Worm (Caenorhabditis elegans) whole organism, L3 larva: Measurements from ENCODE around the gene F12F6.7.

Experiments used
- R02D3.7 ChIP-seq: fragments of 150-350 bp; optimal IDR thresholded peaks from 2 replicates; lab custom pipeline; 2014; ENCODE audit warnings: missing biosample characterization, missing genetic modification characterization
- ZK546.5 ChIP-seq: sonication (generic microtip); optimal IDR thresholded peaks from 2 replicates; lab custom pipeline; 2017; ENCODE audit warnings: missing biosample characterization, missing genetic modification characterization
- egl-27 ChIP-seq: sonication (generic microtip); optimal IDR thresholded peaks from 4 replicates; lab custom pipeline; 2017; ENCODE audit warnings: missing biosample characterization, missing genetic modification reagents, missing genetic modification characterization
- jun-1 ChIP-seq: fragments of 150-350 bp; optimal IDR thresholded peaks from 2 replicates; lab custom pipeline; 2014; ENCODE audit warnings: missing biosample characterization, missing genetic modification reagents, missing genetic modification characterization
- nhr-23 ChIP-seq: fragments of 150-350 bp; optimal IDR thresholded peaks from 2 replicates; lab custom pipeline; 2014; ENCODE audit warnings: missing biosample characterization, missing genetic modification reagents, missing genetic modification characterization
- nhr-76 ChIP-seq: fragments of 150-350 bp; sonication (generic microtip); optimal IDR thresholded peaks from 5 replicates; lab custom pipeline; 2014; ENCODE audit warnings: missing biosample characterization, missing genetic modification characterization
- snpc-4 ChIP-seq: fragments of 150-350 bp; optimal IDR thresholded peaks from 2 replicates; lab custom pipeline; 2014; ENCODE audit warnings: missing biosample characterization, missing genetic modification characterization
- unc-62 ChIP-seq: fragments of 150-350 bp; sonication (generic microtip); optimal IDR thresholded peaks from 4 replicates; lab custom pipeline; 2014; ENCODE audit warnings: missing biosample characterization, missing genetic modification reagents, missing genetic modification characterization

DNA sequence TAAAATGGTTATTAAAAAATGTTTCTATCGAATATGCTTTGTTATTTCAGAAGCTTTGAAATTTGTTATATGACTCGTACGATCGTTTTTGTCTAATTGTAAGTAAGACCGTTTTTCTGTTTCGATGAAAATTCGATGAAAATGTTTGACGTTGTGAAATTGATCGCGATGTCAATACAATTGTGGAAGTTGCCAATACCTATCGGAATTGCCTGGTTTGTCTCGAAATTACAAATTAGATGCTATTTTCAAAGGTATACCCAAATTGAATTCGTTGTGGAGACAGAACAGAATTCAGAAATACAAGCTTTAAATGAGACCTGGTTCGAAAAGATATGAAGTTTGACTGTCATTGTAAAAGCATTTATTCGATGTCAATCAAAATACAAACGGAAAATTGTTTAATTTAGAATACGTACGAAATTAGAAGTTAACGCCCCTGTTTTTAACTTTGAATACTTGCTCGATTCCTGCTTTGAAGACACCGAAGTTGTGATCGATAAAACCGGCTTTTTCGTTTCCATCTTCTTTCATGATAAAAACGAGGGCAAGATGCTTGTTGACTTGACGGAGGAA is 41.7 kb upstream of the F12F6.7 start:
- TF ChIP-seq unc-62 (GFP tag; lab: Kevin White, UChicago) = no peak
- TF ChIP-seq ZK546.5 = no peak
- TF ChIP-seq nhr-23 (tag; lab: Kevin White, UChicago) = no peak
- no peak for TF ChIP-seq jun-1
- no peak for TF ChIP-seq snpc-4 (tag; lab: Kevin White, UChicago)
- TF ChIP-seq egl-27 (tag; lab: Kevin White, UChicago) = no peak
- no peak for TF ChIP-seq R02D3.7 (tag; lab: Kevin White, UChicago)
- TF ChIP-seq nhr-76 = no peak
